Worm (Caenorhabditis elegans) whole organism, late embryonic: Measurements from ENCODE around the gene nspc-16.

Experiments
- C08G9.2 ChIP-seq: sonication (generic microtip); optimal IDR thresholded peaks from 2 replicates; lab custom pipeline; 2016; ENCODE audit warnings: mild to moderate bottlenecking, missing genetic modification characterization, moderate library complexity, missing compliant biosample characterization
- C38D4.7 ChIP-seq: fragments of 200-800 bp; sonication (Bioruptor generic); optimal IDR thresholded peaks from 2 replicates; lab custom pipeline; 2018; ENCODE audit warnings: mild to moderate bottlenecking, missing genetic modification characterization, moderate library complexity, missing compliant biosample characterization
- F13H6.1 ChIP-seq: sonication (generic microtip); optimal IDR thresholded peaks from 2 replicates; lab custom pipeline; 2016; ENCODE audit warnings: missing genetic modification characterization, missing compliant biosample characterization
- K02D7.2 ChIP-seq: sonication (generic microtip); optimal IDR thresholded peaks from 2 replicates; lab custom pipeline; 2017; ENCODE audit warnings: mild to moderate bottlenecking, missing genetic modification characterization, missing compliant biosample characterization
- K09A11.1 ChIP-seq: sonication (generic microtip); optimal IDR thresholded peaks from 2 replicates; lab custom pipeline; 2017; ENCODE audit warnings: antibody characterized with exemption, mild to moderate bottlenecking, missing genetic modification characterization, missing compliant biosample characterization; ENCODE audit not compliant: insufficient read depth
- ahr-1 ChIP-seq: sonication (generic microtip); optimal IDR thresholded peaks from 2 replicates; lab custom pipeline; 2016; ENCODE audit warnings: missing genetic modification characterization, missing compliant biosample characterization
- ama-1 ChIP-seq: fragments of 150-350 bp; optimal IDR thresholded peaks from 2 replicates; lab custom pipeline; 2014
- ceh-18 ChIP-seq: sonication (generic microtip); optimal IDR thresholded peaks from 2 replicates; lab custom pipeline; 2016; ENCODE audit warnings: missing genetic modification characterization, missing compliant biosample characterization
- ceh-19 ChIP-seq: fragments of 200-800 bp; sonication (Bioruptor generic); optimal IDR thresholded peaks from 2 replicates; lab custom pipeline; 2018; ENCODE audit warnings: mild to moderate bottlenecking, missing genetic modification characterization, missing compliant biosample characterization
- ceh-2 ChIP-seq: sonication (generic microtip); optimal IDR thresholded peaks from 2 replicates; lab custom pipeline; 2016; ENCODE audit warnings: missing genotype, missing genetic modification characterization, missing compliant biosample characterization
- ceh-22 ChIP-seq: sonication (generic microtip); optimal IDR thresholded peaks from 2 replicates; lab custom pipeline; 2017; ENCODE audit warnings: missing biosample characterization, missing genetic modification characterization
- ceh-24 ChIP-seq: sonication (generic microtip); optimal IDR thresholded peaks from 2 replicates; lab custom pipeline; 2016; ENCODE audit warnings: mild to moderate bottlenecking, missing genetic modification characterization, missing compliant biosample characterization
- ceh-30 ChIP-seq: fragments of 150-350 bp; optimal IDR thresholded peaks from 2 replicates; lab custom pipeline; 2014; ENCODE audit warnings: missing biosample characterization, missing genetic modification characterization
- ceh-34 ChIP-seq: sonication (generic microtip); optimal IDR thresholded peaks from 2 replicates; lab custom pipeline; 2016; ENCODE audit warnings: mild to moderate bottlenecking, missing genetic modification characterization, missing compliant biosample characterization
- ceh-45 ChIP-seq: fragments of 200-800 bp; sonication (Bioruptor generic); IDR thresholded peaks from 2 replicates; pipeline ENCODE4 v1.3.6; 2022; ENCODE audit warnings: missing genetic modification reagents, missing genetic modification characterization, missing compliant biosample characterization
- ceh-6 ChIP-seq: fragments of 200-800 bp; sonication (Bioruptor generic); optimal IDR thresholded peaks from 2 replicates; lab custom pipeline; 2018; ENCODE audit warnings: mild to moderate bottlenecking, missing genetic modification characterization, missing compliant biosample characterization
- che-1 ChIP-seq: sonication (generic microtip); optimal IDR thresholded peaks from 2 replicates; lab custom pipeline; 2016; ENCODE audit warnings: mild to moderate bottlenecking, missing genetic modification characterization, missing compliant biosample characterization
- elt-2 ChIP-seq: sonication (generic microtip); optimal IDR thresholded peaks from 2 replicates; lab custom pipeline; 2016; ENCODE audit warnings: missing genetic modification reagents, missing genetic modification characterization, missing compliant biosample characterization
- elt-4 ChIP-seq: sonication (generic microtip); optimal IDR thresholded peaks from 2 replicates; lab custom pipeline; 2016; ENCODE audit warnings: missing genetic modification characterization, missing compliant biosample characterization
- fax-1 ChIP-seq: sonication (generic microtip); optimal IDR thresholded peaks from 2 replicates; lab custom pipeline; 2016; ENCODE audit warnings: missing genotype, missing genetic modification characterization, missing compliant biosample characterization
- fkh-10 ChIP-seq: fragments of 150-350 bp; optimal IDR thresholded peaks from 2 replicates; lab custom pipeline; 2014; ENCODE audit warnings: missing biosample characterization, missing genetic modification reagents, missing genetic modification characterization
- gmeb-2 ChIP-seq: sonication (generic microtip); optimal IDR thresholded peaks from 2 replicates; lab custom pipeline; 2016; ENCODE audit warnings: missing genetic modification characterization, inconsistent platforms, missing compliant biosample characterization
- hlh-13 ChIP-seq: fragments of 200-800 bp; sonication (Bioruptor generic); optimal IDR thresholded peaks from 2 replicates; lab custom pipeline; 2018; ENCODE audit warnings: mild to moderate bottlenecking, missing genetic modification characterization, missing compliant biosample characterization
- hlh-15 ChIP-seq: sonication (generic microtip); optimal IDR thresholded peaks from 2 replicates; lab custom pipeline; 2016; ENCODE audit warnings: missing genetic modification characterization, missing compliant biosample characterization
- hlh-30 ChIP-seq: sonication (generic microtip); optimal IDR thresholded peaks from 2 replicates; lab custom pipeline; 2017; ENCODE audit warnings: antibody characterized with exemption, missing genetic modification characterization, missing compliant biosample characterization; ENCODE audit not compliant: insufficient read depth
- lim-6 ChIP-seq: sonication (generic microtip); optimal IDR thresholded peaks from 2 replicates; lab custom pipeline; 2016; ENCODE audit warnings: missing genetic modification characterization, missing compliant biosample characterization
- madf-2 ChIP-seq: sonication (generic microtip); optimal IDR thresholded peaks from 2 replicates; lab custom pipeline; 2017; ENCODE audit warnings: missing genetic modification characterization, missing compliant biosample characterization
- mec-3 ChIP-seq: sonication (generic microtip); optimal IDR thresholded peaks from 2 replicates; lab custom pipeline; 2016; ENCODE audit warnings: borderline replicate concordance, missing genetic modification characterization, missing compliant biosample characterization
- nfya-1 ChIP-seq: sonication (generic microtip); optimal IDR thresholded peaks from 2 replicates; lab custom pipeline; 2017; ENCODE audit warnings: missing genetic modification characterization, mild to moderate bottlenecking, missing compliant biosample characterization, antibody characterized with exemption, moderate library complexity
- nhr-11 ChIP-seq: fragments of 150-350 bp; optimal IDR thresholded peaks from 2 replicates; lab custom pipeline; 2014; ENCODE audit warnings: missing biosample characterization, missing genetic modification characterization
- nhr-232 ChIP-seq: sonication (generic microtip); optimal IDR thresholded peaks from 2 replicates; lab custom pipeline; 2016; ENCODE audit warnings: missing genetic modification characterization, missing compliant biosample characterization
- pag-3 ChIP-seq: sonication (generic microtip); optimal IDR thresholded peaks from 2 replicates; lab custom pipeline; 2016; ENCODE audit warnings: missing compliant biosample characterization, missing genetic modification characterization, borderline replicate concordance
- pat-9 ChIP-seq: fragments of 200-800 bp; sonication (Bioruptor generic); optimal IDR thresholded peaks from 2 replicates; lab custom pipeline; 2018; ENCODE audit warnings: mild to moderate bottlenecking, missing genetic modification characterization, moderate library complexity, missing compliant biosample characterization
- pax-1 ChIP-seq: fragments of 150-350 bp; optimal IDR thresholded peaks from 2 replicates; lab custom pipeline; 2014; ENCODE audit warnings: missing biosample characterization, missing genetic modification characterization
- pros-1 ChIP-seq: fragments of 150-350 bp; optimal IDR thresholded peaks from 2 replicates; lab custom pipeline; 2014; ENCODE audit warnings: missing biosample characterization, missing genetic modification reagents, missing genetic modification characterization
- sox-2 ChIP-seq: fragments of 200-800 bp; sonication (Bioruptor generic); IDR thresholded peaks from 2 replicates; pipeline ENCODE4 v1.3.6; 2022; ENCODE audit warnings: missing genetic modification reagents, missing genetic modification characterization, missing compliant biosample characterization
- sox-4 ChIP-seq: sonication (generic microtip); optimal IDR thresholded peaks from 2 replicates; lab custom pipeline; 2017; ENCODE audit warnings: mild to moderate bottlenecking, missing genetic modification characterization, inconsistent platforms, missing compliant biosample characterization
- syd-9 ChIP-seq: sonication (generic microtip); optimal IDR thresholded peaks from 2 replicates; lab custom pipeline; 2016; ENCODE audit warnings: mild to moderate bottlenecking, missing genetic modification characterization, moderate library complexity, missing compliant biosample characterization
- tbx-2 ChIP-seq: sonication (generic microtip); optimal IDR thresholded peaks from 2 replicates; lab custom pipeline; 2016; ENCODE audit warnings: missing genetic modification characterization, missing compliant biosample characterization
- tbx-7 ChIP-seq: sonication (generic microtip); optimal IDR thresholded peaks from 2 replicates; lab custom pipeline; 2016; ENCODE audit warnings: missing genotype, missing genetic modification characterization, missing compliant biosample characterization
- unc-3 ChIP-seq, 2 experiments: fragments of 200-800 bp in 1 of 2; sonication (Bioruptor generic) in 1 of 2; sonication (generic microtip) in 1 of 2; conservative IDR thresholded peaks in 1 of 2; optimal IDR thresholded peaks in 1 of 2; 2 replicates each; pipeline versions ENCODE4 v1.3.6 to Lab custom; 2016 to 2022; ENCODE audit warnings: missing compliant biosample characterization in 2 of 2, missing genetic modification characterization in 2 of 2, missing genetic modification reagents in 1 of 2
- unc-55 ChIP-seq: sonication (generic microtip); optimal IDR thresholded peaks from 2 replicates; lab custom pipeline; 2017; ENCODE audit warnings: missing biosample characterization, missing genetic modification reagents, missing genetic modification characterization
- unc-86 ChIP-seq: sonication (generic microtip); optimal IDR thresholded peaks from 2 replicates; lab custom pipeline; 2016; ENCODE audit warnings: missing genetic modification characterization, missing compliant biosample characterization
- ztf-16 ChIP-seq: sonication (generic microtip); optimal IDR thresholded peaks from 2 replicates; lab custom pipeline; 2017; ENCODE audit warnings: missing genetic modification characterization, missing compliant biosample characterization

The nspc-16 gene

ce11 chrX:14495785-14496184 is 27.6 kb upstream of the nspc-16 start, which contains the start of gene ztf-14:
ztf-14 (plus strand) TSS chrX:14496085.
- TF ChIP-seq pros-1 (tag; lab: Kevin White, UChicago), result no peak
- no peak for TF ChIP-seq madf-2 (tag; lab: Kevin White, UChicago)
- TF ChIP-seq ceh-45 (GFP tag; lab: Robert Waterston, UW), result no peak
- TF ChIP-seq C08G9.2, result no peak
- no peak for TF ChIP-seq fax-1 (tag; lab: Kevin White, UChicago)
- TF ChIP-seq sox-2, result no peak
- TF ChIP-seq lim-6 (tag; lab: Kevin White, UChicago), result no peak
- TF ChIP-seq fkh-10 (GFP tag; lab: Kevin White, UChicago), result no peak
- TF ChIP-seq C38D4.7, result no peak
- TF ChIP-seq elt-4, result no peak
- no peak for TF ChIP-seq syd-9
- no peak for TF ChIP-seq ceh-19 (GFP tag; lab: Kevin White, UChicago)
- no peak for TF ChIP-seq nhr-11 (tag; lab: Kevin White, UChicago)
- TF ChIP-seq F13H6.1 (tag; lab: Kevin White, UChicago), result no peak
- no peak for TF ChIP-seq nhr-232 (tag; lab: Kevin White, UChicago)
- no peak for TF ChIP-seq hlh-15 (tag; lab: Kevin White, UChicago)
- TF ChIP-seq tbx-7 (tag; lab: Kevin White, UChicago), result no peak

DNA sequence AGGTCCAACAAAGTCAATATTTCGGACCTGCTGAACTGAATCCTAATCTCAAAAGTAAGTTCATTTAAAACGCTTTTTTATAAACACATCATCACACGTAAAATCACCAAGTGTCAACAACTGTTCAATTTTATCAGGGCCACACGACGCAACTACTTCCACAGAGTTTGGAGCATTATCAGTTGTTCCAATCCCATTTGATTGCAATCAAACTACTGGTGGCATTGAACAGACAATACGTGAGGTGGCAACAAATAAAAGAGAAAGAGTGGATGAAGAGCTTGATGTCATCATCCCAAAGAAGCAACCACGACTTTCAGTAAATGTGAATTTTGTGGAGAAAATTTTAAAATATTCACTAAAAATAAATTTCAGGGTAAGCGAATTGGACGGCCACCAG is 26.8 kb upstream of the nspc-16 start:
- TF ChIP-seq ceh-18, result no peak
- TF ChIP-seq elt-2, result peak; percentile 1
- no peak for TF ChIP-seq tbx-2 (tag; lab: Kevin White, UChicago)

ce11 chrX:14499830-14500409 is 23.5 kb upstream of the nspc-16 start:
- TF ChIP-seq ceh-6 (no peak), elt-2 (no peak), ama-1 (no peak), fkh-10 (GFP tag; lab: Kevin White, UChicago) (no peak), pat-9 (no peak), pax-1 (no peak), ceh-30 (tag; lab: Kevin White, UChicago) (no peak), mec-3 (tag; lab: Kevin White, UChicago) (no peak), nfya-1 (no peak), hlh-30 (tag; lab: Kevin White, UChicago) (no peak), tbx-7 (tag; lab: Kevin White, UChicago) (no peak), ceh-22 (tag; lab: Kevin White, UChicago) (no peak), gmeb-2 (tag; lab: Kevin White, UChicago) (no peak), ceh-2 (tag; lab: Kevin White, UChicago) (no peak), unc-3 (GFP tag; conservative IDR thresholded peaks at IDR 0.05; lab: Robert Waterston, UW) (no peak), unc-3 (tag; optimal IDR thresholded peaks at IDR 0.05; lab: Kevin White, UChicago) (no peak), ahr-1 (tag; lab: Kevin White, UChicago) (no peak), unc-86 (tag; lab: Kevin White, UChicago) (no peak), ceh-34 (tag; lab: Kevin White, UChicago) (no peak)

ce11 chrX:14500422-14501058 is 22.8 kb upstream of the nspc-16 start:
- TF ChIP-seq ceh-18, result no peak
- TF ChIP-seq ceh-30 (tag; lab: Kevin White, UChicago), result no peak
- no peak for TF ChIP-seq ahr-1 (tag; lab: Kevin White, UChicago)
- no peak for TF ChIP-seq ztf-16 (tag; lab: Kevin White, UChicago)
- no peak for TF ChIP-seq ceh-24 (tag; lab: Kevin White, UChicago)
- TF ChIP-seq hlh-30 (tag; lab: Kevin White, UChicago), result peak; percentile 35
- TF ChIP-seq pag-3 (tag; lab: Kevin White, UChicago), result no peak
- TF ChIP-seq che-1, result no peak
- peak; percentile 88 for TF ChIP-seq elt-2
- TF ChIP-seq K02D7.2, result no peak
- TF ChIP-seq pros-1 (tag; lab: Kevin White, UChicago), result no peak
- no peak for TF ChIP-seq hlh-13 (GFP tag; lab: Kevin White, UChicago)
- TF ChIP-seq unc-55 (GFP tag; lab: Kevin White, UChicago), result no peak
- TF ChIP-seq pat-9, result no peak
- no peak for TF ChIP-seq fax-1 (tag; lab: Kevin White, UChicago)
- no peak for TF ChIP-seq ceh-2 (tag; lab: Kevin White, UChicago)
- no peak for TF ChIP-seq sox-4
- TF ChIP-seq K09A11.1, result no peak
